Worm (Caenorhabditis elegans) whole organism, late embryonic: ENCODE results near the gene aqp-3.

ENCODE experiments used
- C08G9.2 ChIP-seq: sonication (generic microtip); optimal IDR thresholded peaks from 2 replicates; lab custom pipeline; 2016; ENCODE audit warnings: mild to moderate bottlenecking, missing genetic modification characterization, moderate library complexity, missing compliant biosample characterization
- C38D4.7 ChIP-seq: fragments of 200-800 bp; sonication (Bioruptor generic); optimal IDR thresholded peaks from 2 replicates; lab custom pipeline; 2018; ENCODE audit warnings: mild to moderate bottlenecking, missing genetic modification characterization, moderate library complexity, missing compliant biosample characterization
- K02D7.2 ChIP-seq: sonication (generic microtip); optimal IDR thresholded peaks from 2 replicates; lab custom pipeline; 2017; ENCODE audit warnings: mild to moderate bottlenecking, missing genetic modification characterization, missing compliant biosample characterization
- K09A11.1 ChIP-seq: sonication (generic microtip); optimal IDR thresholded peaks from 2 replicates; lab custom pipeline; 2017; ENCODE audit warnings: antibody characterized with exemption, mild to moderate bottlenecking, missing genetic modification characterization, missing compliant biosample characterization; ENCODE audit not compliant: insufficient read depth
- T23F11.4 ChIP-seq: fragments of 200-800 bp; sonication (Bioruptor generic); optimal IDR thresholded peaks from 2 replicates; lab custom pipeline; 2018; ENCODE audit warnings: mild to moderate bottlenecking, missing genetic modification characterization, missing compliant biosample characterization
- Y22D7AL.16 ChIP-seq: sonication (generic microtip); optimal IDR thresholded peaks from 2 replicates; lab custom pipeline; 2016; ENCODE audit warnings: missing genetic modification characterization, missing compliant biosample characterization
- ahr-1 ChIP-seq: sonication (generic microtip); optimal IDR thresholded peaks from 2 replicates; lab custom pipeline; 2016; ENCODE audit warnings: missing genetic modification characterization, missing compliant biosample characterization
- ama-1 ChIP-seq: fragments of 150-350 bp; optimal IDR thresholded peaks from 2 replicates; lab custom pipeline; 2014
- ceh-14 ChIP-seq: sonication (generic microtip); optimal IDR thresholded peaks from 2 replicates; lab custom pipeline; 2016; ENCODE audit warnings: missing genotype, missing genetic modification characterization, missing compliant biosample characterization
- ceh-18 ChIP-seq: sonication (generic microtip); optimal IDR thresholded peaks from 2 replicates; lab custom pipeline; 2016; ENCODE audit warnings: missing genetic modification characterization, missing compliant biosample characterization
- ceh-19 ChIP-seq: fragments of 200-800 bp; sonication (Bioruptor generic); optimal IDR thresholded peaks from 2 replicates; lab custom pipeline; 2018; ENCODE audit warnings: mild to moderate bottlenecking, missing genetic modification characterization, missing compliant biosample characterization
- ceh-2 ChIP-seq: sonication (generic microtip); optimal IDR thresholded peaks from 2 replicates; lab custom pipeline; 2016; ENCODE audit warnings: missing genotype, missing genetic modification characterization, missing compliant biosample characterization
- ceh-31 ChIP-seq: sonication (generic microtip); optimal IDR thresholded peaks from 2 replicates; lab custom pipeline; 2016; ENCODE audit warnings: missing genetic modification characterization, missing compliant biosample characterization
- ceh-34 ChIP-seq: sonication (generic microtip); optimal IDR thresholded peaks from 2 replicates; lab custom pipeline; 2016; ENCODE audit warnings: mild to moderate bottlenecking, missing genetic modification characterization, missing compliant biosample characterization
- ceh-45 ChIP-seq: fragments of 200-800 bp; sonication (Bioruptor generic); IDR thresholded peaks from 2 replicates; pipeline ENCODE4 v1.3.6; 2022; ENCODE audit warnings: missing genetic modification reagents, missing genetic modification characterization, missing compliant biosample characterization
- ceh-48 ChIP-seq: sonication (generic microtip); optimal IDR thresholded peaks from 2 replicates; lab custom pipeline; 2016; ENCODE audit warnings: missing genetic modification characterization, inconsistent platforms, missing compliant biosample characterization
- ceh-6 ChIP-seq: fragments of 200-800 bp; sonication (Bioruptor generic); optimal IDR thresholded peaks from 2 replicates; lab custom pipeline; 2018; ENCODE audit warnings: mild to moderate bottlenecking, missing genetic modification characterization, missing compliant biosample characterization
- ceh-9 ChIP-seq: sonication (generic microtip); optimal IDR thresholded peaks from 2 replicates; lab custom pipeline; 2016; ENCODE audit warnings: mild to moderate bottlenecking, missing genetic modification characterization, inconsistent platforms, missing compliant biosample characterization
- che-1 ChIP-seq: sonication (generic microtip); optimal IDR thresholded peaks from 2 replicates; lab custom pipeline; 2016; ENCODE audit warnings: mild to moderate bottlenecking, missing genetic modification characterization, missing compliant biosample characterization
- dve-1 ChIP-seq: sonication (generic microtip); optimal IDR thresholded peaks from 2 replicates; lab custom pipeline; 2017; ENCODE audit warnings: antibody characterized with exemption, mild to moderate bottlenecking, missing genetic modification characterization, missing compliant biosample characterization
- elt-4 ChIP-seq: sonication (generic microtip); optimal IDR thresholded peaks from 2 replicates; lab custom pipeline; 2016; ENCODE audit warnings: missing genetic modification characterization, missing compliant biosample characterization
- eyg-1 ChIP-seq: sonication (generic microtip); optimal IDR thresholded peaks from 2 replicates; lab custom pipeline; 2016; ENCODE audit warnings: missing genotype, missing genetic modification characterization, missing compliant biosample characterization
- fax-1 ChIP-seq: sonication (generic microtip); optimal IDR thresholded peaks from 2 replicates; lab custom pipeline; 2016; ENCODE audit warnings: missing genotype, missing genetic modification characterization, missing compliant biosample characterization
- fkh-10 ChIP-seq: fragments of 150-350 bp; optimal IDR thresholded peaks from 2 replicates; lab custom pipeline; 2014; ENCODE audit warnings: missing biosample characterization, missing genetic modification reagents, missing genetic modification characterization
- fkh-6 ChIP-seq: sonication (generic microtip); optimal IDR thresholded peaks from 2 replicates; lab custom pipeline; 2016; ENCODE audit warnings: missing genetic modification characterization, missing compliant biosample characterization
- gmeb-2 ChIP-seq: sonication (generic microtip); optimal IDR thresholded peaks from 2 replicates; lab custom pipeline; 2016; ENCODE audit warnings: missing genetic modification characterization, inconsistent platforms, missing compliant biosample characterization
- hlh-13 ChIP-seq: fragments of 200-800 bp; sonication (Bioruptor generic); optimal IDR thresholded peaks from 2 replicates; lab custom pipeline; 2018; ENCODE audit warnings: mild to moderate bottlenecking, missing genetic modification characterization, missing compliant biosample characterization
- hlh-30 ChIP-seq: sonication (generic microtip); optimal IDR thresholded peaks from 2 replicates; lab custom pipeline; 2017; ENCODE audit warnings: antibody characterized with exemption, missing genetic modification characterization, missing compliant biosample characterization; ENCODE audit not compliant: insufficient read depth
- hlh-6 ChIP-seq: sonication (generic microtip); optimal IDR thresholded peaks from 2 replicates; lab custom pipeline; 2016; ENCODE audit warnings: missing genotype, missing genetic modification characterization, missing compliant biosample characterization
- lin-11 ChIP-seq: fragments of 200-800 bp; sonication (Bioruptor generic); optimal IDR thresholded peaks from 2 replicates; lab custom pipeline; 2018; ENCODE audit warnings: mild to moderate bottlenecking, missing genetic modification characterization, missing compliant biosample characterization
- nfya-1 ChIP-seq: sonication (generic microtip); optimal IDR thresholded peaks from 2 replicates; lab custom pipeline; 2017; ENCODE audit warnings: missing genetic modification characterization, mild to moderate bottlenecking, missing compliant biosample characterization, antibody characterized with exemption, moderate library complexity
- nhr-11 ChIP-seq: fragments of 150-350 bp; optimal IDR thresholded peaks from 2 replicates; lab custom pipeline; 2014; ENCODE audit warnings: missing biosample characterization, missing genetic modification characterization
- nhr-232 ChIP-seq: sonication (generic microtip); optimal IDR thresholded peaks from 2 replicates; lab custom pipeline; 2016; ENCODE audit warnings: missing genetic modification characterization, missing compliant biosample characterization
- npax-4 ChIP-seq: sonication (generic microtip); optimal IDR thresholded peaks from 2 replicates; lab custom pipeline; 2016; ENCODE audit warnings: missing genetic modification characterization, missing compliant biosample characterization
- odd-2 ChIP-seq: sonication (generic microtip); optimal IDR thresholded peaks from 2 replicates; lab custom pipeline; 2017; ENCODE audit warnings: antibody characterized with exemption, mild to moderate bottlenecking, missing genetic modification characterization, missing compliant biosample characterization
- pag-3 ChIP-seq: sonication (generic microtip); optimal IDR thresholded peaks from 2 replicates; lab custom pipeline; 2016; ENCODE audit warnings: missing compliant biosample characterization, missing genetic modification characterization, borderline replicate concordance
- pat-9 ChIP-seq: fragments of 200-800 bp; sonication (Bioruptor generic); optimal IDR thresholded peaks from 2 replicates; lab custom pipeline; 2018; ENCODE audit warnings: mild to moderate bottlenecking, missing genetic modification characterization, moderate library complexity, missing compliant biosample characterization
- pax-1 ChIP-seq: fragments of 150-350 bp; optimal IDR thresholded peaks from 2 replicates; lab custom pipeline; 2014; ENCODE audit warnings: missing biosample characterization, missing genetic modification characterization
- pqm-1 ChIP-seq: sonication (generic microtip); optimal IDR thresholded peaks from 2 replicates; lab custom pipeline; 2016; ENCODE audit warnings: missing genetic modification characterization, missing compliant biosample characterization
- pros-1 ChIP-seq: fragments of 150-350 bp; optimal IDR thresholded peaks from 2 replicates; lab custom pipeline; 2014; ENCODE audit warnings: missing biosample characterization, missing genetic modification reagents, missing genetic modification characterization
- ref-2 ChIP-seq: sonication (generic microtip); optimal IDR thresholded peaks from 2 replicates; lab custom pipeline; 2016; ENCODE audit warnings: missing genetic modification characterization, missing compliant biosample characterization
- sdc-2 ChIP-seq: sonication (generic microtip); optimal IDR thresholded peaks from 2 replicates; lab custom pipeline; 2016; ENCODE audit warnings: missing genotype, missing genetic modification characterization, missing compliant biosample characterization
- sox-4 ChIP-seq: sonication (generic microtip); optimal IDR thresholded peaks from 2 replicates; lab custom pipeline; 2017; ENCODE audit warnings: mild to moderate bottlenecking, missing genetic modification characterization, inconsistent platforms, missing compliant biosample characterization
- syd-9 ChIP-seq: sonication (generic microtip); optimal IDR thresholded peaks from 2 replicates; lab custom pipeline; 2016; ENCODE audit warnings: mild to moderate bottlenecking, missing genetic modification characterization, moderate library complexity, missing compliant biosample characterization
- tbx-2 ChIP-seq: sonication (generic microtip); optimal IDR thresholded peaks from 2 replicates; lab custom pipeline; 2016; ENCODE audit warnings: missing genetic modification characterization, missing compliant biosample characterization
- unc-3 ChIP-seq, 2 experiments: fragments of 200-800 bp in 1 of 2; sonication (Bioruptor generic) in 1 of 2; sonication (generic microtip) in 1 of 2; conservative IDR thresholded peaks in 1 of 2; optimal IDR thresholded peaks in 1 of 2; 2 replicates each; pipeline versions ENCODE4 v1.3.6 to Lab custom; 2016 to 2022; ENCODE audit warnings: missing compliant biosample characterization in 2 of 2, missing genetic modification characterization in 2 of 2, missing genetic modification reagents in 1 of 2
- unc-42 ChIP-seq: sonication (generic microtip); optimal IDR thresholded peaks from 2 replicates; lab custom pipeline; 2016; ENCODE audit warnings: missing genotype, missing genetic modification characterization, missing compliant biosample characterization
- unc-55 ChIP-seq: sonication (generic microtip); optimal IDR thresholded peaks from 2 replicates; lab custom pipeline; 2017; ENCODE audit warnings: missing biosample characterization, missing genetic modification reagents, missing genetic modification characterization
- unc-86 ChIP-seq: sonication (generic microtip); optimal IDR thresholded peaks from 2 replicates; lab custom pipeline; 2016; ENCODE audit warnings: missing genetic modification characterization, missing compliant biosample characterization
- zip-5 ChIP-seq: sonication (generic microtip); optimal IDR thresholded peaks from 2 replicates; lab custom pipeline; 2016; ENCODE audit warnings: missing genetic modification characterization, missing compliant biosample characterization

aqp-3 gene

ce11 chrIV:10935853-10936491 lies 30.3 kb downstream of the aqp-3 start, which contains the start of gene lgg-2 (continued):
- TF ChIP-seq zip-5 (tag; lab: Kevin White, UChicago), result no peak
- TF ChIP-seq ceh-9, result no peak
- TF ChIP-seq hlh-6 (tag; lab: Kevin White, UChicago), result no peak
- TF ChIP-seq ceh-45 (GFP tag; lab: Robert Waterston, UW), result no peak
- TF ChIP-seq unc-86, result no peak

- TF ChIP-seq nhr-11 (tag; lab: Kevin White, UChicago) (no peak), K02D7.2 (tag; lab: Kevin White, UChicago) (no peak), ceh-14 (tag; lab: Kevin White, UChicago) (peak; percentile 8), odd-2 (tag; lab: Kevin White, UChicago) (no peak), fax-1 (tag; lab: Kevin White, UChicago) (peak; percentile 33), unc-55 (GFP tag; lab: Kevin White, UChicago) (peak; percentile 94), ref-2 (tag; lab: Kevin White, UChicago) (peak; percentile 37), pqm-1 (tag; lab: Kevin White, UChicago) (no peak), ahr-1 (tag; lab: Kevin White, UChicago) (no peak), T23F11.4 (no peak), C38D4.7 (GFP tag; lab: Kevin White, UChicago) (no peak), unc-3 (GFP tag; conservative IDR thresholded peaks at IDR 0.05; lab: Robert Waterston, UW) (no peak), unc-3 (tag; optimal IDR thresholded peaks at IDR 0.05; lab: Kevin White, UChicago) (no peak), ceh-6 (GFP tag; lab: Kevin White, UChicago) (no peak), dve-1 (tag; lab: Kevin White, UChicago) (no peak), ceh-18 (tag; lab: Kevin White, UChicago) (peak; percentile 75), fkh-10 (GFP tag; lab: Kevin White, UChicago) (no peak), pat-9 (tag; lab: Kevin White, UChicago) (no peak), npax-4 (no peak), tbx-2 (tag; lab: Kevin White, UChicago) (peak; percentile 26), pax-1 (tag; lab: Kevin White, UChicago) (no peak), eyg-1 (tag; lab: Kevin White, UChicago) (no peak), lin-11 (no peak), K09A11.1 (tag; lab: Kevin White, UChicago) (no peak), zip-5 (tag; lab: Kevin White, UChicago) (no peak), ceh-45 (GFP tag; lab: Robert Waterston, UW) (no peak), ceh-31 (peak; percentile 47), sox-4 (tag; lab: Kevin White, UChicago) (no peak), elt-4 (tag; lab: Kevin White, UChicago) (no peak), sdc-2 (no peak), Y22D7AL.16 (tag; lab: Kevin White, UChicago) (no peak), ceh-2 (tag; lab: Kevin White, UChicago) (no peak), unc-42 (tag; lab: Kevin White, UChicago) (peak; percentile 21), unc-86 (no peak), ceh-19 (GFP tag; lab: Kevin White, UChicago) (no peak), ama-1 (lab: Kevin White, UChicago) (no peak), nhr-232 (no peak), gmeb-2 (tag; lab: Kevin White, UChicago) (no peak), che-1 (tag; lab: Kevin White, UChicago) (no peak), pros-1 (tag; lab: Kevin White, UChicago) (peak; percentile 43), hlh-30 (tag; lab: Kevin White, UChicago) (peak; percentile 98), pag-3 (tag; lab: Kevin White, UChicago) (no peak), fkh-6 (tag; lab: Kevin White, UChicago) (no peak), ceh-34 (peak; percentile 37), hlh-13 (GFP tag; lab: Kevin White, UChicago) (no peak), C08G9.2 (tag; lab: Kevin White, UChicago) (no peak), nfya-1 (tag; lab: Kevin White, UChicago) (peak; percentile 50), ceh-48 (tag; lab: Kevin White, UChicago) (peak; percentile 6), syd-9 (tag; lab: Kevin White, UChicago) (no peak)
Observed at ce11 chrIV:10935336-10935735, 30.9 kb downstream of the aqp-3 start.
